Fruit fly (Drosophila melanogaster) whole organism, larva: ENCODE measurements around the gene CG42449.

Experiments
- noc ChIP-seq: fragments of 200-800 bp; sonication (Bioruptor generic); optimal IDR thresholded peaks from 3 replicates; lab custom pipeline; 2019; ENCODE audit warnings: missing biosample characterization, mild to moderate bottlenecking, missing genetic modification characterization, moderate library complexity

The CG42449 gene

dm6 chrX:5705097-5705496, 22.1 kb downstream of the CG42449 start:
- TF ChIP-seq noc (tag; lab: Kevin White, UChicago): no peak

DNA sequence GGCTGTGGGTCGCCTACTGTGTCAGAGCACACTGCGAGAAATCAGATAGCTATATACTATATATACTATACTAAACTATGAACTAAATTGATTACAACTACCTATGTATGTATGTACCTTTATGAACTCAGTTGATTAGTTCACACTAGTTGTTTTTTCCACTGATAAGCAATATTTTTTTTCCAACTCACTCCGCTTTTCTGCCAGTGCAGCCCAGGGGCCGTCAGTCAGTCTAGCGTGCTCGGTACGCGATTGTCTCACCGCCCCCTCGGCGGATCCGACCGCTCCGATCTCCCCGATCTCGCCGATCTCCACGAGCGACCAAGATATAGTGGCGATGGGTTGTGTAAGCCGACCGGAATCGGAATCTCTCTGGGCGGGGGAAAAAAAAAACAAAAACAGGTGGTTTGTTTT, 22.9 kb downstream of the CG42449 start:
- peak; percentile 43 for TF ChIP-seq noc (tag; lab: Kevin White, UChicago)

DNA sequence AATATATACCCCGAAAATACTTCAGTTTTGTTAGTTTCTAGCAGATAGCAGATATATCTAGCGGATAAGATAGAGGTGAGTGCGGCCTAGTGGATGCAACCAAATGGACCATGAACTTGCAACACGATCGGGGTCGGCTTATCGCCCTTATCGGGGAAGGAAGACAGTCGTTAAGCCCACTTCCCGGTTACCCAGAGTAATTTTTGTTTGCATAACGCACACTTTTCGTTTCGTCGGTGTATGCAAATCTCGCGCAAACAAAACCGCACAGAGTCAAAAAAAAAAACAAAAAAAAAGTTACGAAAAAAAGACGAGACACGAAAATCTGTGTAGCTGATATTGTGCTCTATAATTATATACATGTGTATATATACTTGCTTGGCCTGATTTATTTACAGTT, 29.9 kb downstream of the CG42449 start:
- TF ChIP-seq noc (tag; lab: Kevin White, UChicago): no peak

dm6 chrX:5714786-5715185, 31.7 kb downstream of the CG42449 start:
- TF ChIP-seq noc (tag; lab: Kevin White, UChicago): no peak

dm6 chrX:5715455-5716227, 32.6 kb downstream of the CG42449 start:
- peak; percentile 95 for TF ChIP-seq noc (tag; lab: Kevin White, UChicago)

dm6 chrX:5717741-5718475, 34.9 kb downstream of the CG42449 start, which contains the start of gene CG33080:
Gene CG33080, minus strand, starts transcription at chrX:5717778.
- no peak for TF ChIP-seq noc (tag; lab: Kevin White, UChicago)

- TF ChIP-seq noc (tag; lab: Kevin White, UChicago): peak; percentile 98
Observed at dm6 chrX:5718476-5719012, 35.5 kb downstream of the CG42449 start.

dm6 chrX:5723577-5723976, 40.5 kb downstream of the CG42449 start:
- TF ChIP-seq noc (tag; lab: Kevin White, UChicago): no peak

DNA sequence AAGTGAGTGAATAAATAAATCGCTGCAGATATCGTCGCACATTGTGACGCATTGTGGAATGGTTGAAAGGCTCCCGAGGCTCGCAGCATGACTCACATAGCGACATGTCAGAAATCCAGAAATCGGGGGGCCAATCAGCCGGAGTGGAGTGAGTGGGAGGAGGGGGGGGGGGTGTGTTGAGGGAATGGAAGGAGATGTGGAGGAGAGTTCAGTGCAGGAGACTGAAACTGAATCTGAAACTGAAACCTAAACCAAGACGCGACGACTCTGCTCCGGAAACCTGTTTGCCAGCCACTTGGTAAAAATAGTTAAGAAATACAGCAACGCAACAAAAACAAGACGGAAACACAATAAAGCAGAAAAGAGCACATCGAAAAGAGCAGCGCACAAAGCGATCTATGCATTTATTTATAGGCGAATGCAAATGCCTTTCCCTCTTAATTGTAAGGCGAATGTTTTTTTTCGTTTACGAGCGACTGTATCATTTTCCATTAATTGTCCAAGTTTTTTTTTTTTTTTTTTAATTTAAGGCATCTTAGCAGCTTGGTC, 41.2 kb downstream of the CG42449 start:
- TF ChIP-seq noc (tag; lab: Kevin White, UChicago): no peak

dm6 chrX:5724744-5725185, 41.7 kb downstream of the CG42449 start:
- no peak for TF ChIP-seq noc (tag; lab: Kevin White, UChicago)

dm6 chrX:5732440-5732839, 49.4 kb downstream of the CG42449 start, which contains the start of gene CG15773:
Gene CG15773, plus strand, starts transcription at chrX:5732740.
- TF ChIP-seq noc (tag; lab: Kevin White, UChicago): no peak
